Worm (Caenorhabditis elegans): ENCODE data around the gene rpoa-1.

rpoa-1 gene

DNA sequence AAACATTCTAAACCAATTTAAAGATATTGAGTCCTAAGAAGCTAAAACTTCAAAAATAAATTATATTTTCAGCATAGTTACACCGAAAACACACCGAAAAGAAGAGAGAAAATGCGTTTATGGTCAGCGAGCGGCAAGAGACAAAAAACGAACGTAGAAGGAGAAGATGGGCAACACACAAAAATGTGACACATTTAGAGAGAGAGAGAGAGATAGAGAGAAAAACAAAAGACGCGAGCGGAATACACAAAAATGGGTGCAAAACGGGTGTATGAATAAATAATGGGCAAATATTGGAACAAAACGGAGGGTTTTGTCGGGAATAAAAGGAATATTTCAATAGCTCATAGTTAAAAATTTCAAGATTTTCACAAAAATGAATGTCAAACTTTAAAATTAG, 54.4 kb downstream of the rpoa-1 start:
- TF ChIP-seq T22C8.4 (GFP tag; IDR thresholded peaks at IDR 0.05) (no peak), ref-1 (GFP tag; conservative IDR thresholded peaks at IDR 0.05) (no peak), ztf-29 (GFP tag; IDR thresholded peaks at IDR 0.05) (no peak), ztf-23 (GFP tag; IDR thresholded peaks at IDR 0.05) (no peak), tab-1 (GFP tag; IDR thresholded peaks at IDR 0.05) (no peak), med-1 (GFP tag; optimal IDR thresholded peaks at IDR 0.05; ENCODE audit: insufficient read depth) (no peak), klf-2 (GFP tag; conservative IDR thresholded peaks at IDR 0.05) (no peak), flt-1 (GFP tag; IDR thresholded peaks at IDR 0.05) (no peak)

DNA sequence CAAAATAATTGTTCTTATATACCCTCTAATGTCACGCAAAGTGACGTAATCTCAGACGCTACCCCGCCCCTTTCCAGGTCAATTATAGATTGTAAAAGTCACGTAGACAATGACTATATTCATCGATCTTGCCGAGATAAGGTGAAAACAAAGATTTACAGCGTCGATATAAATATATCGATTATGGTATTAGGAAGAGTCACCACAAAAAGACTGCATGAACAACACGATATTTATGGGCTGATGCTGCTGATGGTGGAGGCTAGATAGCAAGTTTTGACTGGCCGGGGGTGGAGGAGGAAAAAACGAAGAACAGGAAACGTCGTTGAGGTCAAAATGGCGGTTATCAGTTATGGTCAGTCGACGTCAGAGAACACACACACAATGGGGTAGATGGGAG, 56.0 kb downstream of the rpoa-1 start:
- no peak for TF ChIP-seq ref-1 (GFP tag; conservative IDR thresholded peaks at IDR 0.05)
- TF ChIP-seq cog-1 (tag; optimal IDR thresholded peaks at IDR 0.05), result no peak
- no peak for TF ChIP-seq ztf-29 (GFP tag; IDR thresholded peaks at IDR 0.05)
- no peak for TF ChIP-seq tab-1 (GFP tag; IDR thresholded peaks at IDR 0.05)
- no peak for TF ChIP-seq T22C8.4 (GFP tag; IDR thresholded peaks at IDR 0.05)
- TF ChIP-seq ztf-23 (GFP tag; IDR thresholded peaks at IDR 0.05), result no peak
- TF ChIP-seq klf-2 (GFP tag; conservative IDR thresholded peaks at IDR 0.05), result no peak
- no peak for TF ChIP-seq flt-1 (GFP tag; IDR thresholded peaks at IDR 0.05)
- no peak for TF ChIP-seq med-1 (GFP tag; optimal IDR thresholded peaks at IDR 0.05; ENCODE audit: insufficient read depth)

DNA sequence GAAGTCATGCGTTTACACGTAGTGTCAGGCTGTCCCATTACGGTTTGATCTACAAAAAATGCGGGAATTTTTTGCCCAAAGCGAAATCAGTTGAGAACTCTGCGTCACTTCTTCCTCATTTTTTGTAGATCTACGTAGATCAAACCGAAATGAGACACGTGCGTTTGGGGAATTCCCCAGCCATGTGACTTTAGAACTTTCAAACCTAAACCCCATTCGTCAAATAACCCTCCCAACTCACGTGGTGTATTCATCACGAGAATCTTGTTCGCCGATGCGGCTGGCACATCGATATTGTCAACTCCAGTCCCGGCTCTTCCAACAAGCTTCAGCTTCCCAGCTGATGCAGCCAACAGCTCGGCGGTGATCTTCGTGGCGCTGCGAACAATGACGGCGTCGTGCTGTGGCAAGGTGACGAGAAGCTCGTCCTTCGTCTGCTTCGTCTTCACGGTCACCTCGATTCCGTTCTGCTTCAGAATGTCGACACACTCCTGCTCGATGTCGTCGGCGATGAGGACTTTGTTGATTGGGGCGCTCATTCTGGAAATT, 56.6 kb downstream of the rpoa-1 start, which contains the start of gene phdh-1:
Gene phdh-1 (minus strand): TSS at position 540 of the 549 bp plus-strand sequence.
- TF ChIP-seq med-1 (GFP tag; optimal IDR thresholded peaks at IDR 0.05; ENCODE audit: insufficient read depth) (no peak), flt-1 (GFP tag; IDR thresholded peaks at IDR 0.05) (no peak), ztf-23 (GFP tag; IDR thresholded peaks at IDR 0.05) (no peak), tab-1 (GFP tag; IDR thresholded peaks at IDR 0.05) (no peak), klf-2 (GFP tag; conservative IDR thresholded peaks at IDR 0.05) (no peak), ref-1 (GFP tag; conservative IDR thresholded peaks at IDR 0.05) (no peak), T22C8.4 (GFP tag; IDR thresholded peaks at IDR 0.05) (no peak), cog-1 (tag; optimal IDR thresholded peaks at IDR 0.05) (no peak), ztf-29 (GFP tag; IDR thresholded peaks at IDR 0.05) (no peak)

DNA sequence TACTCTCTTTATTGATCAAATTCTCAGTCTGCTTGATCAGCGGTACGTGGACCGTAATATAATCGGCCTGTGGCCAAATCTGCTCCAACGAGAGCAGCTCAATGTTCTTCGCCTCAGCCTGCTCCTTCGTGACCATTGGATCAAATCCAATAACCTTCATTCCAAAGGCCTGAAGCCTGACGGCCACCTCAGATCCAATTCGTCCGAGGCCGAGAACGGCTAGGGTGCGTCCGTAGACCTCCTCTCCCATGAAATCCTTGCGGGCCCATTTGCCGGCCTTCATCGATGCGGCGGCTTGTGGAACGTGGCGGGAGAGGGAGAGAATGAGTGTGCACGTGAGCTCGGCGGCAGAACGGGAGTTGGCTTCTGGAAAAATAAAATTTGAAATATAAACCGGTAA, 57.1 kb downstream of the rpoa-1 start:
- TF ChIP-seq tab-1 (GFP tag; IDR thresholded peaks at IDR 0.05) (no peak), ref-1 (GFP tag; conservative IDR thresholded peaks at IDR 0.05) (no peak), klf-2 (GFP tag; conservative IDR thresholded peaks at IDR 0.05) (no peak), cog-1 (tag; optimal IDR thresholded peaks at IDR 0.05) (no peak), T22C8.4 (GFP tag; IDR thresholded peaks at IDR 0.05) (no peak), ztf-29 (GFP tag; IDR thresholded peaks at IDR 0.05) (no peak), flt-1 (GFP tag; IDR thresholded peaks at IDR 0.05) (no peak), med-1 (GFP tag; optimal IDR thresholded peaks at IDR 0.05; ENCODE audit: insufficient read depth) (no peak), ztf-23 (GFP tag; IDR thresholded peaks at IDR 0.05) (no peak)

DNA sequence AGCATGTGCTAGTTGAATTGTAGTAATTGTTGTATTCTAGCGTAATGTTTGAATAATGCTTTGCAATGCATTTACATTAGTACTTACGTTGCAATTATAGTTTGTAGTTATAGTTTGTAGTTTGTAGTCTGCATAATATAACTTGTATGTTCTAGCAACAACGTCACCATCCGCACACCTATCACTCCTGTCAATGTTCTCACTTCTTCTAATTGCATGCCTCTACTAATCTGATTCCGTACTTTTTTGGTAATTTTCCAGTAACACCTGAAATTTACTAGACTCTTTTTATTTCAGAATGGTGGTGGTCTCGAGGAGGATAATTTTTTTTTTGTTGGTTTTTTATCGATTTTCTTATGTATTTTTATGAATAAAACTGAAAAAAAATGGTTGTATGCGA, 58.0 kb downstream of the rpoa-1 start:
- TF ChIP-seq med-1 (GFP tag; optimal IDR thresholded peaks at IDR 0.05; ENCODE audit: insufficient read depth) (no peak), flt-1 (GFP tag; IDR thresholded peaks at IDR 0.05) (no peak), ztf-23 (GFP tag; IDR thresholded peaks at IDR 0.05) (no peak), T22C8.4 (GFP tag; IDR thresholded peaks at IDR 0.05) (no peak), klf-2 (GFP tag; conservative IDR thresholded peaks at IDR 0.05) (no peak), tab-1 (GFP tag; IDR thresholded peaks at IDR 0.05) (no peak)

DNA sequence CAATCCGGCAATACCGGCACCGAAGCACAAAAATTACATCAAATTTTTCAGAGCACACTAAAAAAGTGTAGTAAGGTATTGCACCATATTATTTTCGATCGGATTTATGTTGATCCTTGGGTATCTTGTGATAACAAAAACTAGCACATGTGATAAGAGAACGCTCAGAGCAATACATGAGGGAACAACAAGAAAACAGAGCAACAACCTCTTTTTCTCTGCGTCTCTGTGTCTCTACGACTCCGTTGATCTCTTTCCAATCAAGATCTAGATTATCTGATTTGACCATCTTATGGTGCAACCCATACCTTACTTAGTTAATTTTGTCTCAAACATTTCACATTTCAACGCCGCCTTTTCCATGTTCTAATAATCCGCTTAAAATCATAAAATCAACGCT, 62.4 kb downstream of the rpoa-1 start, which contains the start of gene tag-10:
Gene tag-10 (plus strand): TSS at position 347 of the 400 bp plus-strand sequence.
- TF ChIP-seq ztf-29 (GFP tag; IDR thresholded peaks at IDR 0.05) (no peak), T22C8.4 (GFP tag; IDR thresholded peaks at IDR 0.05) (no peak), cog-1 (tag; optimal IDR thresholded peaks at IDR 0.05) (no peak), flt-1 (GFP tag; IDR thresholded peaks at IDR 0.05) (no peak), tab-1 (GFP tag; IDR thresholded peaks at IDR 0.05) (no peak), ztf-23 (GFP tag; IDR thresholded peaks at IDR 0.05) (no peak), ref-1 (GFP tag; conservative IDR thresholded peaks at IDR 0.05) (no peak), klf-2 (GFP tag; conservative IDR thresholded peaks at IDR 0.05) (no peak), med-1 (GFP tag; optimal IDR thresholded peaks at IDR 0.05; ENCODE audit: insufficient read depth) (no peak)

DNA sequence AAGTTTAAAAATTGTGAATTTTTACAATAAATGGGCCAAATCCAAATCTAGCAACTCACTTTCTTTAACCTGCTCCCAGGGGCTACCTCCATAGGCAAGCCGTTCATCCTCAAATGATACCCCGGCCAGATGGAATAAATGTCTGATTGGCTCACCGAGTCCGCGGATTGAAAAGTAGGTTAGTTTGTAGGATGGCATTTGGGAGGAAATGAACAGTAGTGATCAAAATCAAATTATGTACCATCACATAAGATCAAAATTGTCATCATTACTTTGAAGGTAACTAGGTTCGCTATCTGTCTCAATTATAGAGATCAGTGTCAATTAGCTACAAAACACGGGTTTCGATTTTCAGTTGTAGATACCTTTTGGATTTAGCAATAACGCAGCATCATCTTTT, 63.9 kb downstream of the rpoa-1 start, which contains the start of the genes gst-17 and gst-18:
Gene gst-17 (minus strand): TSS at position 101 of the 400 bp plus-strand sequence.
Gene gst-18 (minus strand): TSS at position 198 of the 400 bp plus-strand sequence.
- TF ChIP-seq tab-1 (GFP tag; IDR thresholded peaks at IDR 0.05), result no peak
- TF ChIP-seq T22C8.4 (GFP tag; IDR thresholded peaks at IDR 0.05), result no peak
- no peak for TF ChIP-seq klf-2 (GFP tag; conservative IDR thresholded peaks at IDR 0.05)
- TF ChIP-seq ztf-23 (GFP tag; IDR thresholded peaks at IDR 0.05), result no peak
- TF ChIP-seq ref-1 (GFP tag; conservative IDR thresholded peaks at IDR 0.05), result no peak
- no peak for TF ChIP-seq flt-1 (GFP tag; IDR thresholded peaks at IDR 0.05)
- TF ChIP-seq cog-1 (tag; optimal IDR thresholded peaks at IDR 0.05), result no peak

DNA sequence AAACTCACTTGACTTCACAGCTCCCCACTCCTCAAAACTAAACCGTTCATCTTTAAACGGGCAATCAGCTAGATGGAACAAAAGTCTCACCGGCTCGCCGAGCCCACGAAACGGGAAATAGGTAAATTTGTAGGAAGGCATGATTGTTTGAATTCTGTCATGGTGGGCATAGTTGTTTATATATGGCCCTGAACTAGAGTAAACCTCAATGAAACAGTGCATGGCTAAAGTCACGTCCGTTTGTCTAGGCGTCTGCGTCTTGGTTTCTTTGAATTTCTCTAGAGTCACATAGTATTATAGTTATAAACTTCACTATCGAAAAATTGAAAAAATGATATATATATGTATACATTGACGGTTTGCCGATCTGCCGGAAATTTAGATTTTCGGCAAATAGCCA, 67.6 kb downstream of the rpoa-1 start, which contains the start of gene gst-19:
Gene gst-19 (minus strand): TSS at position 145 of the 400 bp plus-strand sequence.
- TF ChIP-seq ref-1 (GFP tag; conservative IDR thresholded peaks at IDR 0.05), result no peak
- no peak for TF ChIP-seq med-1 (GFP tag; optimal IDR thresholded peaks at IDR 0.05; ENCODE audit: insufficient read depth)
- TF ChIP-seq ztf-23 (GFP tag; IDR thresholded peaks at IDR 0.05), result no peak
- no peak for TF ChIP-seq ztf-29 (GFP tag; IDR thresholded peaks at IDR 0.05)
- no peak for TF ChIP-seq T22C8.4 (GFP tag; IDR thresholded peaks at IDR 0.05)
- no peak for TF ChIP-seq tab-1 (GFP tag; IDR thresholded peaks at IDR 0.05)
- no peak for TF ChIP-seq flt-1 (GFP tag; IDR thresholded peaks at IDR 0.05)
- TF ChIP-seq klf-2 (GFP tag; conservative IDR thresholded peaks at IDR 0.05), result no peak
- TF ChIP-seq cog-1 (tag; optimal IDR thresholded peaks at IDR 0.05), result no peak

DNA sequence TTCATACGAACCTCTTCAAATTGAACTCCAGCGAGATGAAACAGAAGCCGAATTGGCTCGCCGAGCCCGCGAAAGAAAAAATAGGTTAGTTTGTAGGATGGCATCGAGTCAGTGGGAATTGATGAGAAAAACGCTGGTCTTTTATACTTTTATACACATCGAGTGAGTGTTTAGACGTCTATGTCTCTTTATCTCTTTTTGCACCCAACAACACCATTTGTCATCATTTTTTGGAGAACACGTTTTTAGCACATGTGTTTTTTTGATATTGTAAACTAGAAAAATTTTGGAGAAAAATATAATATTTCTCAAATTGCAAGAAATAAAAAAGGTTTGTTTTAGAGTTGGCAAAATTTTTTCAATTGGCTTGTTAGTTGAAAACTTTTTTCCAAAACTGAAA, 70.3 kb downstream of the rpoa-1 start, which contains the start of gene gst-16:
Gene gst-16 (minus strand): TSS at position 111 of the 400 bp plus-strand sequence.
- no peak for TF ChIP-seq T22C8.4 (GFP tag; IDR thresholded peaks at IDR 0.05)
- no peak for TF ChIP-seq ztf-23 (GFP tag; IDR thresholded peaks at IDR 0.05)
- no peak for TF ChIP-seq ref-1 (GFP tag; conservative IDR thresholded peaks at IDR 0.05)
- TF ChIP-seq med-1 (GFP tag; optimal IDR thresholded peaks at IDR 0.05; ENCODE audit: insufficient read depth), result no peak
- TF ChIP-seq cog-1 (tag; optimal IDR thresholded peaks at IDR 0.05), result no peak
- TF ChIP-seq ztf-29 (GFP tag; IDR thresholded peaks at IDR 0.05), result no peak
- no peak for TF ChIP-seq flt-1 (GFP tag; IDR thresholded peaks at IDR 0.05)
- no peak for TF ChIP-seq tab-1 (GFP tag; IDR thresholded peaks at IDR 0.05)
- TF ChIP-seq klf-2 (GFP tag; conservative IDR thresholded peaks at IDR 0.05), result no peak
